Worm (Caenorhabditis elegans) whole organism, young adult: Measurements from ENCODE around the gene K12D9.1.
"Not testable (repeated sequence)": the region's sequence is repeated elsewhere in the genome, so short reads cannot be mapped to it uniquely, and the experiment has no call there.

Experiments used
- B0336.3 ChIP-seq: fragments of 200-800 bp; sonication (Bioruptor generic); IDR thresholded peaks from 2 replicates; pipeline ENCODE4 v1.3.6; 2022; ENCODE audit warnings: missing genetic modification characterization, missing compliant biosample characterization
- F22D6.2 ChIP-seq: sonication (generic microtip); optimal IDR thresholded peaks from 2 replicates; lab custom pipeline; 2016; ENCODE audit warnings: mild to moderate bottlenecking, missing genetic modification characterization, missing compliant biosample characterization
- F57A8.1 ChIP-seq: fragments of 200-800 bp; sonication (Bioruptor generic); optimal IDR thresholded peaks from 2 replicates; lab custom pipeline; 2018; ENCODE audit warnings: mild to moderate bottlenecking, missing genetic modification characterization, moderate library complexity, missing compliant biosample characterization
- K11D2.4 ChIP-seq: fragments of 200-800 bp; sonication (Bioruptor generic); IDR thresholded peaks from 2 replicates; pipeline ENCODE4 v1.3.6; 2022; ENCODE audit warnings: missing genetic modification reagents, missing genetic modification characterization, missing compliant biosample characterization
- ama-1 ChIP-seq, 3 experiments: fragments of 150-350 bp in 1 of 3; sonication (generic microtip) in 2 of 3; optimal IDR thresholded peaks; 2 replicates each; lab custom pipeline; 2014 to 2018; ENCODE audit warnings: missing biosample characterization in 2 of 3, missing genetic modification characterization in 2 of 3, missing genetic modification reagents in 2 of 3
- attf-6 ChIP-seq: fragments of 200-800 bp; sonication (Bioruptor generic); IDR thresholded peaks from 2 replicates; pipeline ENCODE4 v1.3.6; 2022; ENCODE audit warnings: missing genetic modification reagents, missing genetic modification characterization, missing compliant biosample characterization
- cebp-2 ChIP-seq: fragments of 200-800 bp; sonication (Bioruptor generic); IDR thresholded peaks from 2 replicates; pipeline ENCODE4 v1.3.6; 2022; ENCODE audit warnings: missing genetic modification characterization, missing compliant biosample characterization
- dpl-1 ChIP-seq: fragments of 150-350 bp; optimal IDR thresholded peaks from 2 replicates; lab custom pipeline; 2014; ENCODE audit warnings: missing biosample characterization, missing genetic modification reagents, missing genetic modification characterization
- egl-44 ChIP-seq: fragments of 200-800 bp; sonication (Bioruptor generic); IDR thresholded peaks from 2 replicates; pipeline ENCODE4 v1.3.6; 2022; ENCODE audit warnings: missing genetic modification reagents, missing genetic modification characterization, missing compliant biosample characterization
- lsl-1 ChIP-seq: fragments of 200-800 bp; sonication (Bioruptor generic); optimal IDR thresholded peaks from 2 replicates; lab custom pipeline; 2018; ENCODE audit warnings: mild to moderate bottlenecking, missing genetic modification characterization, moderate library complexity, missing compliant biosample characterization
- mcd-1 ChIP-seq: fragments of 200-800 bp; sonication (Bioruptor generic); IDR thresholded peaks from 2 replicates; pipeline ENCODE4 v1.3.6; 2022; ENCODE audit warnings: missing genetic modification reagents, missing genetic modification characterization, missing compliant biosample characterization
- sptf-2 ChIP-seq: fragments of 200-800 bp; sonication (Bioruptor generic); optimal IDR thresholded peaks from 2 replicates; lab custom pipeline; 2018; ENCODE audit warnings: mild to moderate bottlenecking, missing genetic modification characterization, missing compliant biosample characterization

K12D9.1 gene

ce11 chrV:3062078-3062477, 47.8 kb downstream of the K12D9.1 start, which contains the start of gene srt-15:
Gene srt-15, minus strand, starts transcription at chrV:3062178.
- TF ChIP-seq K11D2.4 (GFP tag; lab: Robert Waterston, UW) (no peak), egl-44 (GFP tag; lab: Robert Waterston, UW) (no peak), F22D6.2 (no peak), F57A8.1 (no peak), ama-1 (optimal IDR thresholded peaks at IDR 0.05; lab: Kevin White, UChicago) (no peak), ama-1 (GFP tag; optimal IDR thresholded peaks at IDR 0.05; lab: Kevin White, UChicago) (no peak), lsl-1 (GFP tag; lab: Kevin White, UChicago) (no peak), mcd-1 (GFP tag; lab: Robert Waterston, UW) (no peak), attf-6 (GFP tag; lab: Robert Waterston, UW) (no peak), sptf-2 (GFP tag; lab: Kevin White, UChicago) (no peak)
- TF ChIP-seq, all 124 proteins: peak for 0

- not testable (repeated sequence) for TF ChIP-seq cebp-2 (GFP tag; lab: Robert Waterston, UW); dpl-1 (GFP tag; lab: Kevin White, UChicago); B0336.3
- TF ChIP-seq, all 124 proteins: peak for 0; not testable (repeated sequence) for 124
Observed at ce11 chrV:3064418-3064817, 50.1 kb downstream of the K12D9.1 start, which contains the start of gene srt-16. Gene srt-16, minus strand, starts transcription at chrV:3064518.
